ENCODE assay signal across 2 worm cellular contexts in genomic region chrII:1644777-1645348, ce11.
TF ChIP-seq lines count a peak whose summit lies in the region.

Gene ZC204.6, minus strand, starts transcription at chrII:1644827.

TF ChIP-seq in whole organism, L4 larva, 104 proteins besides CTCF, POLR2A, EP300 and RAD21:
- peak; percentile 42 for TF ChIP-seq aha-1 (tag; lab: Kevin White, UChicago)
- TF ChIP-seq egl-43 (GFP tag; IDR thresholded peaks at IDR 0.05; lab: Robert Waterston, UW), result 0 out of 2 replicates have a peak, but pooled peaks have one; percentile 27
- no peak for TF ChIP-seq mdt-29 (GFP tag; IDR thresholded peaks at IDR 0.05; lab: Robert Waterston, UW)
- peak; percentile 93 for TF ChIP-seq set-16 (GFP tag; IDR thresholded peaks at IDR 0.05; lab: Robert Waterston, UW)
- no peak for TF ChIP-seq lsy-2 (tag; optimal IDR thresholded peaks at IDR 0.05; lab: Kevin White, UChicago)
TF ChIP-seq in whole organism, L4 larva: peak in this region for 3.

TF ChIP-seq in whole organism, young adult, 124 proteins besides CTCF, POLR2A, EP300 and RAD21:
- no peak for TF ChIP-seq F37B4.10 (GFP tag; IDR thresholded peaks at IDR 0.05; lab: Robert Waterston, UW)
- peak; percentile 84 for TF ChIP-seq zfh-2 (GFP tag; conservative IDR thresholded peaks at IDR 0.05; lab: Robert Waterston, UW)
